Worm (Caenorhabditis elegans) whole organism, midembryonic: Measurements from ENCODE around the gene ham-3.

Experiments used
- cog-1 ChIP-seq: sonication (generic microtip); optimal IDR thresholded peaks from 2 replicates; lab custom pipeline; 2016; ENCODE audit warnings: missing genetic modification characterization, missing compliant biosample characterization
- flt-1 ChIP-seq: fragments of 200-800 bp; sonication (Bioruptor generic); IDR thresholded peaks from 2 replicates; pipeline ENCODE4 v1.3.6; 2022; ENCODE audit warnings: missing genetic modification characterization, missing compliant biosample characterization

- no peak for TF ChIP-seq cog-1 (tag; lab: Kevin White, UChicago)
- TF ChIP-seq flt-1 (GFP tag; lab: Robert Waterston, UW), result no peak
Measured at ce11 chrIII:10108995-10109394, 11.6 kb upstream of the ham-3 start, which contains the start of gene T16H12.9.
